Worm (Caenorhabditis elegans) whole organism, young adult: Measurements from ENCODE around the gene thn-4.

ENCODE experiments used
- B0019.2 ChIP-seq: fragments of 200-800 bp; sonication (Bioruptor generic); conservative IDR thresholded peaks from 2 replicates; pipeline ENCODE4 v1.3.6; 2022; ENCODE audit warnings: missing genetic modification reagents, missing genetic modification characterization, missing compliant biosample characterization
- C17E4.6 ChIP-seq: fragments of 200-800 bp; sonication (Bioruptor generic); IDR thresholded peaks from 2 replicates; pipeline ENCODE4 v1.3.6; 2022; ENCODE audit warnings: missing genetic modification reagents, missing genetic modification characterization, missing compliant biosample characterization
- F10E7.11 ChIP-seq: sonication (generic microtip); optimal IDR thresholded peaks from 2 replicates; lab custom pipeline; 2017; ENCODE audit warnings: mild to moderate bottlenecking, missing genetic modification characterization, moderate library complexity, missing compliant biosample characterization
- F22D6.2 ChIP-seq: sonication (generic microtip); optimal IDR thresholded peaks from 2 replicates; lab custom pipeline; 2016; ENCODE audit warnings: mild to moderate bottlenecking, missing genetic modification characterization, missing compliant biosample characterization
- F23B12.7 ChIP-seq: sonication (generic microtip); optimal IDR thresholded peaks from 2 replicates; lab custom pipeline; 2017; ENCODE audit warnings: missing genetic modification characterization, mild to moderate bottlenecking, missing compliant biosample characterization, antibody characterized with exemption, moderate library complexity; ENCODE audit not compliant: insufficient read depth
- F39B2.1 ChIP-seq: fragments of 200-800 bp; sonication (Bioruptor generic); IDR thresholded peaks from 2 replicates; pipeline ENCODE4 v1.3.6; 2022; ENCODE audit warnings: missing genetic modification reagents, missing genetic modification characterization, missing compliant biosample characterization
- F49E8.2 ChIP-seq: sonication (generic microtip); optimal IDR thresholded peaks from 3 replicates; lab custom pipeline; 2017; ENCODE audit warnings: missing genetic modification characterization, mild to moderate bottlenecking, missing compliant biosample characterization, antibody characterized with exemption, moderate library complexity; ENCODE audit not compliant: insufficient read depth
- F52B5.7 ChIP-seq: sonication (generic microtip); optimal IDR thresholded peaks from 2 replicates; lab custom pipeline; 2016; ENCODE audit warnings: mild to moderate bottlenecking, missing genetic modification characterization, missing compliant biosample characterization
- K12H6.12 ChIP-seq: fragments of 200-800 bp; sonication (Bioruptor generic); optimal IDR thresholded peaks from 2 replicates; lab custom pipeline; 2018; ENCODE audit warnings: mild to moderate bottlenecking, missing genetic modification characterization, missing compliant biosample characterization
- T07F8.4 ChIP-seq: sonication (generic microtip); optimal IDR thresholded peaks from 2 replicates; lab custom pipeline; 2016; ENCODE audit warnings: mild to moderate bottlenecking, missing genetic modification characterization, moderate library complexity, missing compliant biosample characterization
- attf-3 ChIP-seq: fragments of 200-800 bp; sonication (Bioruptor generic); conservative IDR thresholded peaks from 2 replicates; pipeline ENCODE4 v1.3.6; 2022; ENCODE audit warnings: missing genetic modification reagents, missing genetic modification characterization, missing compliant biosample characterization
- ceh-100 ChIP-seq: fragments of 200-800 bp; sonication (Bioruptor generic); IDR thresholded peaks from 2 replicates; pipeline ENCODE4 v1.3.6; 2022; ENCODE audit warnings: missing genetic modification reagents, missing genetic modification characterization, missing compliant biosample characterization
- chd-7 ChIP-seq: sonication (generic microtip); optimal IDR thresholded peaks from 2 replicates; lab custom pipeline; 2016; ENCODE audit warnings: mild to moderate bottlenecking, missing genetic modification characterization, moderate library complexity, missing compliant biosample characterization
- egl-18 ChIP-seq: fragments of 200-800 bp; sonication (Bioruptor generic); IDR thresholded peaks from 2 replicates; pipeline ENCODE4 v1.3.6; 2022; ENCODE audit warnings: missing genetic modification reagents, missing genetic modification characterization, missing compliant biosample characterization
- egrh-3 ChIP-seq: fragments of 200-800 bp; sonication (Bioruptor generic); IDR thresholded peaks from 2 replicates; pipeline ENCODE4 v1.3.6; 2022; ENCODE audit warnings: missing genetic modification reagents, missing genetic modification characterization, missing compliant biosample characterization
- fkh-3 ChIP-seq: sonication (generic microtip); optimal IDR thresholded peaks from 2 replicates; lab custom pipeline; 2016; ENCODE audit warnings: mild to moderate bottlenecking, missing genetic modification characterization, missing compliant biosample characterization
- hlh-12 ChIP-seq: sonication (generic microtip); optimal IDR thresholded peaks from 2 replicates; lab custom pipeline; 2016; ENCODE audit warnings: missing genetic modification characterization, missing compliant biosample characterization
- hmg-1.2 ChIP-seq: fragments of 200-800 bp; sonication (Bioruptor generic); IDR thresholded peaks from 2 replicates; pipeline ENCODE4 v1.3.6; 2022; ENCODE audit warnings: missing genetic modification reagents, missing genetic modification characterization, missing compliant biosample characterization
- hrde-1 ChIP-seq: sonication (generic microtip); optimal IDR thresholded peaks from 2 replicates; lab custom pipeline; 2016; ENCODE audit warnings: missing genetic modification characterization, mild to moderate bottlenecking, missing compliant biosample characterization, moderate library complexity, missing genotype, missing genetic modification reagents, borderline replicate concordance
- lin-35 ChIP-seq, 3 experiments: fragments of 150-350 bp in 2 of 3; sonication (generic microtip) in 1 of 3; optimal IDR thresholded peaks; 2 replicates each; lab custom pipeline; 2014 to 2018; ENCODE audit warnings: missing biosample characterization in 3 of 3, missing genetic modification characterization in 3 of 3, missing genetic modification reagents in 3 of 3
- lin-40 ChIP-seq: sonication (generic microtip); optimal IDR thresholded peaks from 2 replicates; lab custom pipeline; 2016; ENCODE audit warnings: missing genetic modification characterization, mild to moderate bottlenecking, missing compliant biosample characterization, missing genotype, missing genetic modification reagents
- madf-6 ChIP-seq: fragments of 200-800 bp; sonication (Bioruptor generic); IDR thresholded peaks from 2 replicates; pipeline ENCODE4 v1.3.6; 2022; ENCODE audit warnings: missing genetic modification reagents, missing genetic modification characterization, missing compliant biosample characterization
- nfya-2 ChIP-seq: fragments of 200-800 bp; sonication (Bioruptor generic); IDR thresholded peaks from 2 replicates; pipeline ENCODE4 v1.3.6; 2022; ENCODE audit warnings: missing genetic modification reagents, missing genetic modification characterization, missing compliant biosample characterization
- nfyb-1 ChIP-seq: fragments of 200-800 bp; sonication (Bioruptor generic); IDR thresholded peaks from 2 replicates; pipeline ENCODE4 v1.3.6; 2022; ENCODE audit warnings: missing genetic modification reagents, missing genetic modification characterization, missing compliant biosample characterization
- nhr-27 ChIP-seq: fragments of 200-800 bp; sonication (Bioruptor generic); optimal IDR thresholded peaks from 2 replicates; lab custom pipeline; 2018; ENCODE audit warnings: mild to moderate bottlenecking, missing genetic modification characterization, moderate library complexity, missing compliant biosample characterization
- nhr-80 ChIP-seq: sonication (generic microtip); optimal IDR thresholded peaks from 2 replicates; lab custom pipeline; 2016; ENCODE audit warnings: missing genetic modification characterization, missing compliant biosample characterization
- pbrm-1 ChIP-seq: fragments of 200-800 bp; sonication (Bioruptor generic); IDR thresholded peaks from 2 replicates; pipeline ENCODE4 v1.3.6; 2022; ENCODE audit warnings: missing genetic modification reagents, missing genetic modification characterization, missing compliant biosample characterization
- rpc-1 ChIP-seq, 2 experiments: fragments of 150-350 bp in 1 of 2; sonication (generic microtip) in 1 of 2; optimal IDR thresholded peaks; 2 replicates each; lab custom pipeline; 2014 to 2018; ENCODE audit warnings: missing biosample characterization in 1 of 2, missing genetic modification characterization in 1 of 2, missing genetic modification reagents in 1 of 2, missing genotype in 1 of 2
- sdz-38 ChIP-seq: sonication (generic microtip); optimal IDR thresholded peaks from 2 replicates; lab custom pipeline; 2016; ENCODE audit warnings: missing genotype, missing genetic modification characterization, missing compliant biosample characterization
- snpc-4 ChIP-seq, 5 experiments: fragments of 150-350 bp in 1 of 5; sonication (generic microtip) in 4 of 5; optimal IDR thresholded peaks; 2 replicates each; lab custom pipeline; 2014 to 2018; ENCODE audit warnings: missing genetic modification characterization in 5 of 5, missing biosample characterization in 3 of 5, antibody characterized with exemption in 2 of 5, mild to moderate bottlenecking in 2 of 5, missing compliant biosample characterization in 2 of 5, missing genotype in 2 of 5, moderate library complexity in 2 of 5, missing genetic modification reagents in 1 of 5
- somi-1 ChIP-seq: fragments of 200-800 bp; sonication (Bioruptor generic); optimal IDR thresholded peaks from 2 replicates; lab custom pipeline; 2018; ENCODE audit warnings: mild to moderate bottlenecking, missing genetic modification characterization, missing compliant biosample characterization
- zfh-2 ChIP-seq: fragments of 200-800 bp; sonication (Bioruptor generic); conservative IDR thresholded peaks from 2 replicates; pipeline ENCODE4 v1.3.6; 2022; ENCODE audit warnings: missing genetic modification reagents, missing genetic modification characterization, missing compliant biosample characterization
- ztf-18 ChIP-seq: sonication (generic microtip); optimal IDR thresholded peaks from 2 replicates; lab custom pipeline; 2016; ENCODE audit warnings: missing genotype, mild to moderate bottlenecking, missing genetic modification characterization, missing compliant biosample characterization
- ztf-22 ChIP-seq: fragments of 200-800 bp; sonication (Bioruptor generic); optimal IDR thresholded peaks from 2 replicates; lab custom pipeline; 2018; ENCODE audit warnings: mild to moderate bottlenecking, missing genetic modification characterization, moderate library complexity, missing compliant biosample characterization

Gene thn-4

DNA sequence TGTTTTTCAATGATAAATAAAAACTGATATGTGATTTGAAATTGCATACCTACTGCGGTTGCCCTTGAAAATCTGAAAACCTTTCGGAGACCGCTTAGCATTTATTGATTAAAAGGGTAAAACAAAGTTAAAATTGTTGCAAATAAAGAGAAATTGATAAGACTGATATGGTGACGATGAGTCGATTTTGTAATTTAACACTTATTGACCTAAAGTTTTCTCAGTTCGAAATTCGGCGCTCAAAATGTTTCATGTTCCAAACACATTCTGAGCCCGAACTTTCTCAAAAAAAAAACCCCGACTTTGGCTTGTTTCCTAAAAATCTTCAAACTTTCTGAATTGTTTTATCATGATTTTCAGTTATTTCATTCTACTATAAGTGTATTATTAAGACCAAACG lies 30.3 kb downstream of the thn-4 start, which contains the start of gene clec-40:
Gene clec-40 (minus strand): TSS at position 101 of the 400 bp plus-strand sequence.
- TF ChIP-seq nhr-27 (tag; lab: Kevin White, UChicago) (no peak), F22D6.2 (tag; lab: Kevin White, UChicago) (no peak), T07F8.4 (tag; lab: Kevin White, UChicago) (no peak), K12H6.12 (tag; lab: Kevin White, UChicago) (no peak), ztf-18 (tag; lab: Kevin White, UChicago) (no peak), rpc-1 (optimal IDR thresholded peaks at IDR 0.05; lab: Kevin White, UChicago) (no peak), rpc-1 (tag; optimal IDR thresholded peaks at IDR 0.05; lab: Kevin White, UChicago) (no peak), ztf-22 (GFP tag; lab: Kevin White, UChicago) (no peak), C17E4.6 (GFP tag; lab: Robert Waterston, UW) (no peak), somi-1 (no peak), attf-3 (no peak), sdz-38 (tag; lab: Kevin White, UChicago) (no peak), lin-35 (GFP tag; optimal IDR thresholded peaks at IDR 0.05; lab: Kevin White, UChicago) (no peak), nfya-2 (GFP tag; lab: Robert Waterston, UW) (no peak), F23B12.7 (tag; lab: Kevin White, UChicago) (no peak), snpc-4 (GFP tag; optimal IDR thresholded peaks at IDR 0.05; lab: Kevin White, UChicago) (no peak), snpc-4 (tag; optimal IDR thresholded peaks at IDR 0.05; lab: Kevin White, UChicago) (no peak), chd-7 (tag; lab: Kevin White, UChicago) (no peak)
- TF ChIP-seq, all 124 proteins: peak for 0

ce11 chrV:16840283-16840682 lies 31.0 kb downstream of the thn-4 start:
- TF ChIP-seq F10E7.11 (tag; lab: Kevin White, UChicago) (no peak), F39B2.1 (no peak), ztf-18 (tag; lab: Kevin White, UChicago) (no peak), nhr-80 (peak; percentile 72)

- TF ChIP-seq egrh-3 (GFP tag; lab: Robert Waterston, UW) (no peak), nfyb-1 (GFP tag; lab: Robert Waterston, UW) (0 out of 2 replicates have a peak, but pooled peaks have one; percentile 39), lin-40 (no peak), snpc-4 (GFP tag; optimal IDR thresholded peaks at IDR 0.05; lab: Kevin White, UChicago) (no peak), snpc-4 (tag; optimal IDR thresholded peaks at IDR 0.05; lab: Kevin White, UChicago) (peak in 2 of 4 experiments; percentile 47 to 75), zfh-2 (GFP tag; lab: Robert Waterston, UW) (peak; percentile 68), fkh-3 (no peak)
These were observed 32.9 kb downstream of the thn-4 start for ce11 chrV:16838435-16838834.

DNA sequence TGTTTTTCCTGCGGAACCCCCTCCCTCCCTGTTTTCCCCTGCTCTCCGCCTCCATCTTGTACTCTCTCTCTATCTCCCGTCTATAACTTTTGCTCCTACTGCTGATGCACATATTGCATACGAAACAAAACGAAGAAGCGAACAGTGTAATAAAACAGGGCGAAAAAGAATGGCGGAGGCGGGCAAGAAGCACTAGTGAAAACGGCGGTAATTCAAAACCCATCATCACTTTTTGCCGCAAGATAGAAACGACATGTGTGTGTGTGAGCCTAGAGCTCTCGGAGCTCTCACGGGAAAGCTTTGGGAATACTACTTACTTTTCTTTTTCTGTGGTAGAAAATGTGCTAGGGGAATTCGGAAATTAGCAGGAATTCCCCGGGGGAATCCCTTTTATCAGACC lies 35.2 kb downstream of the thn-4 start:
- no peak for TF ChIP-seq pbrm-1 (GFP tag; lab: Robert Waterston, UW)
- no peak for TF ChIP-seq somi-1
- TF ChIP-seq hrde-1, result no peak
- no peak for TF ChIP-seq ceh-100
- TF ChIP-seq hmg-1.2 (GFP tag; lab: Robert Waterston, UW), result no peak
- TF ChIP-seq hlh-12, result no peak
- no peak for TF ChIP-seq B0019.2

DNA sequence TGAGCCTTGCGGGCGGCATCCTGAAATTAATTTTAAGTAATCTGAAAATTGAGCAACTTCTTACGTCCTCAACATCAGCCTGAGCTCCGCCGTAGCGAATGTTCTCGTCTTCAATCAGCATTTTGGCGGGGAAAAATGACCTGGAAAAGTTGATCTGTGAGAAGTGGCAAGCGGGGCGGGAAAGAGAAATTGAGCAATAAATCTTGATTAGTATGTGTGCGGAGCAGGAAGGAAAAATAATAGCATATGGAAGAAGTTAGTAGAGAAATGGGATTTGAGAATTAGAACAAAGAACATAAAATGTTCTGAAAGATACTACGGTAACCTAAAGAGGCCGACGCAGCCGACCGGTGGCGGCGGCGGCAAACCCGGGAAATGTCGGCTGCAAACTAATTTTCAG lies 36.3 kb downstream of the thn-4 start, which contains the start of gene tni-3:
Gene tni-3 (minus strand): TSS at position 140 of the 400 bp plus-strand sequence.
- no peak for TF ChIP-seq madf-6
- no peak for TF ChIP-seq hmg-1.2 (GFP tag; lab: Robert Waterston, UW)
- no peak for TF ChIP-seq F52B5.7
- TF ChIP-seq egl-18 (GFP tag; lab: Robert Waterston, UW), result no peak
- TF ChIP-seq F49E8.2 (tag; lab: Kevin White, UChicago), result no peak
